Worm (Caenorhabditis elegans) whole organism, L1 larva: ENCODE measurements around the gene nspc-20.

Experiments used
- C16A3.4 ChIP-seq: fragments of 150-350 bp; optimal IDR thresholded peaks from 2 replicates; lab custom pipeline; 2014; ENCODE audit warnings: missing biosample characterization, missing genetic modification characterization
- C34B4.2 ChIP-seq: sonication (generic microtip); optimal IDR thresholded peaks from 2 replicates; lab custom pipeline; 2017; ENCODE audit warnings: mild to moderate bottlenecking, missing genetic modification characterization, missing compliant biosample characterization
- Y116A8C.19 ChIP-seq: sonication (generic microtip); optimal IDR thresholded peaks from 2 replicates; lab custom pipeline; 2016; ENCODE audit warnings: missing compliant biosample characterization, missing genetic modification characterization, borderline replicate concordance
- aha-1 ChIP-seq: fragments of 150-350 bp; optimal IDR thresholded peaks from 2 replicates; lab custom pipeline; 2014; ENCODE audit warnings: missing biosample characterization, missing genetic modification characterization
- alr-1 ChIP-seq: fragments of 200-800 bp; sonication (Bioruptor generic); optimal IDR thresholded peaks from 2 replicates; lab custom pipeline; 2018; ENCODE audit warnings: borderline replicate concordance, mild to moderate bottlenecking, missing genetic modification characterization, missing compliant biosample characterization
- blmp-1 ChIP-seq: fragments of 150-350 bp; optimal IDR thresholded peaks from 2 replicates; lab custom pipeline; 2014; ENCODE audit warnings: missing biosample characterization, missing genetic modification characterization
- ceh-8 ChIP-seq: fragments of 200-800 bp; sonication (Bioruptor generic); optimal IDR thresholded peaks from 2 replicates; lab custom pipeline; 2018; ENCODE audit warnings: mild to moderate bottlenecking, missing genetic modification characterization, moderate library complexity, missing compliant biosample characterization
- ceh-82 ChIP-seq, 3 experiments: fragments of 150-350 bp in 1 of 3; sonication (generic microtip) in 2 of 3; optimal IDR thresholded peaks; 2 replicates each; lab custom pipeline; 2014 to 2017; ENCODE audit warnings: missing biosample characterization in 3 of 3, missing genetic modification characterization in 3 of 3
- dsc-1 ChIP-seq: sonication (generic microtip); optimal IDR thresholded peaks from 2 replicates; lab custom pipeline; 2016; ENCODE audit warnings: mild to moderate bottlenecking, missing genetic modification characterization, missing compliant biosample characterization
- efl-1 ChIP-seq, 4 experiments: fragments of 150-350 bp; optimal IDR thresholded peaks in 3 of 4; peaks in 1 of 4; 1 replicate in 1 of 4; 2 replicates in 3 of 4; lab custom pipeline; 2014; ENCODE audit warnings: missing biosample characterization in 2 of 4, missing genetic modification characterization in 2 of 4, missing genetic modification reagents in 2 of 4
- egl-13 ChIP-seq: sonication (generic microtip); optimal IDR thresholded peaks from 2 replicates; lab custom pipeline; 2016; ENCODE audit warnings: missing genotype, missing genetic modification reagents, missing genetic modification characterization, missing compliant biosample characterization
- egl-27 ChIP-seq, 2 experiments: fragments of 150-350 bp in 1 of 2; sonication (generic microtip); optimal IDR thresholded peaks; 3 replicates each; lab custom pipeline; 2017 to 2018; ENCODE audit warnings: missing biosample characterization in 2 of 2, missing genetic modification characterization in 2 of 2, missing genetic modification reagents in 2 of 2
- elt-2 ChIP-seq: sonication (generic microtip); optimal IDR thresholded peaks from 2 replicates; lab custom pipeline; 2016; ENCODE audit warnings: missing genetic modification characterization, mild to moderate bottlenecking, inconsistent platforms, missing compliant biosample characterization, missing genetic modification reagents
- elt-3 ChIP-seq, 6 experiments: fragments of 150-350 bp in 1 of 6; sonication (generic microtip); optimal IDR thresholded peaks; 2 replicates each; lab custom pipeline; 2017 to 2018; ENCODE audit warnings: missing biosample characterization in 6 of 6, missing genetic modification characterization in 6 of 6, inconsistent platforms in 1 of 6
- fkh-10 ChIP-seq: sonication (generic microtip); optimal IDR thresholded peaks from 2 replicates; lab custom pipeline; 2017; ENCODE audit warnings: missing biosample characterization, missing genetic modification reagents, missing genetic modification characterization
- fkh-4 ChIP-seq: sonication (generic microtip); optimal IDR thresholded peaks from 2 replicates; lab custom pipeline; 2016; ENCODE audit warnings: missing compliant biosample characterization, missing genetic modification characterization, borderline replicate concordance
- fkh-8 ChIP-seq: sonication (generic microtip); optimal IDR thresholded peaks from 2 replicates; lab custom pipeline; 2016; ENCODE audit warnings: mild to moderate bottlenecking, missing genetic modification characterization, missing compliant biosample characterization
- hlh-4 ChIP-seq: sonication (generic microtip); optimal IDR thresholded peaks from 2 replicates; lab custom pipeline; 2016; ENCODE audit warnings: mild to moderate bottlenecking, missing genetic modification characterization, missing compliant biosample characterization
- irx-1 ChIP-seq: sonication (generic microtip); optimal IDR thresholded peaks from 2 replicates; lab custom pipeline; 2016; ENCODE audit warnings: missing genetic modification characterization, missing compliant biosample characterization
- isw-1 ChIP-seq: fragments of 200-800 bp; sonication (Bioruptor generic); IDR thresholded peaks from 2 replicates; pipeline ENCODE4 v1.3.6; 2022; ENCODE audit warnings: missing genetic modification characterization, missing compliant biosample characterization
- jun-1 ChIP-seq: fragments of 150-350 bp; optimal IDR thresholded peaks from 2 replicates; lab custom pipeline; 2014; ENCODE audit warnings: missing biosample characterization, missing genetic modification reagents, missing genetic modification characterization
- lin-13 ChIP-seq: fragments of 150-350 bp; optimal IDR thresholded peaks from 2 replicates; lab custom pipeline; 2014; ENCODE audit warnings: missing biosample characterization, missing genetic modification reagents, missing genetic modification characterization
- lin-14 ChIP-seq: fragments of 200-800 bp; sonication (Bioruptor generic); optimal IDR thresholded peaks from 2 replicates; lab custom pipeline; 2018; ENCODE audit warnings: mild to moderate bottlenecking, missing genetic modification characterization, moderate library complexity, missing compliant biosample characterization
- lin-35 ChIP-seq, 2 experiments: fragments of 150-350 bp; optimal IDR thresholded peaks; 2 replicates each; lab custom pipeline; 2014; ENCODE audit warnings: missing biosample characterization in 2 of 2, missing genetic modification characterization in 2 of 2, missing genetic modification reagents in 2 of 2
- lin-39 ChIP-seq: fragments of 150-350 bp; optimal IDR thresholded peaks from 2 replicates; lab custom pipeline; 2014; ENCODE audit warnings: missing biosample characterization, missing genetic modification reagents, missing genetic modification characterization
- lsy-2 ChIP-seq, 2 experiments: fragments of 150-350 bp; optimal IDR thresholded peaks; 2 replicates each; lab custom pipeline; 2014; ENCODE audit warnings: missing biosample characterization in 2 of 2, missing genetic modification characterization in 2 of 2
- mab-9 ChIP-seq: fragments of 200-800 bp; sonication (Bioruptor generic); IDR thresholded peaks from 2 replicates; pipeline ENCODE4 v1.3.6; 2022; ENCODE audit warnings: missing genetic modification reagents, missing genetic modification characterization, missing compliant biosample characterization
- mdl-1 ChIP-seq, 2 experiments: fragments of 150-350 bp; optimal IDR thresholded peaks; 2 replicates each; lab custom pipeline; 2014 to 2017; ENCODE audit warnings: missing biosample characterization in 2 of 2, missing genetic modification characterization in 2 of 2, inconsistent platforms in 1 of 2
- mep-1 ChIP-seq: fragments of 150-350 bp; optimal IDR thresholded peaks from 2 replicates; lab custom pipeline; 2014; ENCODE audit warnings: missing biosample characterization, missing genetic modification characterization
- nhr-20 ChIP-seq: sonication (generic microtip); optimal IDR thresholded peaks from 2 replicates; lab custom pipeline; 2016; ENCODE audit warnings: mild to moderate bottlenecking, missing genetic modification characterization, missing compliant biosample characterization
- nhr-47 ChIP-seq: sonication (generic microtip); optimal IDR thresholded peaks from 2 replicates; lab custom pipeline; 2016; ENCODE audit warnings: mild to moderate bottlenecking, missing genetic modification characterization, moderate library complexity, missing compliant biosample characterization
- nhr-90 ChIP-seq: sonication (generic microtip); optimal IDR thresholded peaks from 2 replicates; lab custom pipeline; 2016; ENCODE audit warnings: mild to moderate bottlenecking, missing genetic modification characterization, missing compliant biosample characterization; ENCODE audit not compliant: poor library complexity
- pax-3 ChIP-seq: fragments of 200-800 bp; sonication (Bioruptor generic); optimal IDR thresholded peaks from 2 replicates; lab custom pipeline; 2018; ENCODE audit warnings: mild to moderate bottlenecking, missing genetic modification characterization, moderate library complexity, missing compliant biosample characterization
- rnt-1 ChIP-seq: sonication (generic microtip); optimal IDR thresholded peaks from 2 replicates; lab custom pipeline; 2016; ENCODE audit warnings: mild to moderate bottlenecking, missing genetic modification characterization, moderate library complexity, missing compliant biosample characterization
- skn-1 ChIP-seq: fragments of 150-350 bp; optimal IDR thresholded peaks from 2 replicates; lab custom pipeline; 2014; ENCODE audit warnings: missing biosample characterization, missing genetic modification characterization
- snu-23 ChIP-seq: sonication (generic microtip); optimal IDR thresholded peaks from 2 replicates; lab custom pipeline; 2016; ENCODE audit warnings: missing genetic modification characterization, missing compliant biosample characterization
- sptf-1 ChIP-seq: fragments of 150-350 bp; optimal IDR thresholded peaks from 2 replicates; lab custom pipeline; 2014; ENCODE audit warnings: missing biosample characterization, missing genetic modification characterization
- swsn-7 ChIP-seq: sonication (generic microtip); optimal IDR thresholded peaks from 2 replicates; lab custom pipeline; 2016; ENCODE audit warnings: missing genetic modification characterization, missing compliant biosample characterization
- tlp-1 ChIP-seq: fragments of 150-350 bp; optimal IDR thresholded peaks from 2 replicates; lab custom pipeline; 2014; ENCODE audit warnings: missing biosample characterization, missing genetic modification characterization
- unc-130 ChIP-seq: fragments of 150-350 bp; optimal IDR thresholded peaks from 2 replicates; lab custom pipeline; 2017; ENCODE audit warnings: missing biosample characterization, missing genetic modification characterization, inconsistent platforms
- unc-62 ChIP-seq: fragments of 150-350 bp; optimal IDR thresholded peaks from 2 replicates; lab custom pipeline; 2014; ENCODE audit warnings: missing biosample characterization, missing genetic modification reagents, missing genetic modification characterization
- unc-98 ChIP-seq: fragments of 200-800 bp; sonication (Bioruptor generic); IDR thresholded peaks from 2 replicates; pipeline ENCODE4 v1.3.6; 2022; ENCODE audit warnings: missing genetic modification characterization, missing compliant biosample characterization
- xbp-1 ChIP-seq: sonication (generic microtip); optimal IDR thresholded peaks from 2 replicates; lab custom pipeline; 2016; ENCODE audit warnings: missing genetic modification characterization, missing compliant biosample characterization
- zag-1 ChIP-seq: fragments of 150-350 bp; optimal IDR thresholded peaks from 2 replicates; lab custom pipeline; 2014; ENCODE audit warnings: missing biosample characterization, missing genetic modification characterization
- zip-4 ChIP-seq: fragments of 200-800 bp; sonication (Bioruptor generic); optimal IDR thresholded peaks from 2 replicates; lab custom pipeline; 2018; ENCODE audit warnings: mild to moderate bottlenecking, missing genetic modification characterization, moderate library complexity, missing compliant biosample characterization
- ztf-4 ChIP-seq: fragments of 150-350 bp; optimal IDR thresholded peaks from 2 replicates; lab custom pipeline; 2014; ENCODE audit warnings: missing biosample characterization, missing genetic modification characterization

nspc-20 gene

ce11 chrX:14562286-14563086, 32.5 kb upstream of the nspc-20 start (continued):
- TF ChIP-seq ztf-4 (tag; lab: Kevin White, UChicago), result peak; percentile 86
- peak; percentile 25 for TF ChIP-seq zip-4 (GFP tag; lab: Kevin White, UChicago)
- peak; percentile 86 for TF ChIP-seq dsc-1 (tag; lab: Kevin White, UChicago)
- TF ChIP-seq jun-1 (tag; lab: Kevin White, UChicago), result no peak
- peak; percentile 61 for TF ChIP-seq ceh-8 (GFP tag; lab: Kevin White, UChicago)
- TF ChIP-seq nhr-47, result peak; percentile 96
- peak; percentile 70 for TF ChIP-seq nhr-20 (tag; lab: Kevin White, UChicago)
- TF ChIP-seq skn-1, result no peak
- TF ChIP-seq ceh-82 (tag; optimal IDR thresholded peaks at IDR 0.05; lab: Kevin White, UChicago), result no peak
- no peak for TF ChIP-seq unc-130 (tag; lab: Kevin White, UChicago)
- TF ChIP-seq sptf-1 (tag; lab: Kevin White, UChicago), result no peak
- TF ChIP-seq irx-1, result peak; percentile 39
- peak; percentile 23 for TF ChIP-seq rnt-1 (tag; lab: Kevin White, UChicago)
- TF ChIP-seq mep-1, result peak; percentile 46
- TF ChIP-seq lin-39 (tag; lab: Kevin White, UChicago), result no peak
- peak; percentile 56 for TF ChIP-seq hlh-4 (tag; lab: Kevin White, UChicago)
- no peak for TF ChIP-seq tlp-1
- peak; percentile 60 for TF ChIP-seq xbp-1
- no peak for TF ChIP-seq elt-2 (tag; lab: Kevin White, UChicago)

ce11 chrX:14561416-14561973, 31.5 kb upstream of the nspc-20 start:
- peak; percentile 22 for TF ChIP-seq nhr-90 (tag; lab: Kevin White, UChicago)
- peak; percentile 47 for TF ChIP-seq C16A3.4 (tag; lab: Kevin White, UChicago)
- TF ChIP-seq fkh-4 (tag; lab: Kevin White, UChicago), result no peak
- TF ChIP-seq lin-35 (GFP tag; optimal IDR thresholded peaks at IDR 0.05; lab: Kevin White, UChicago), result peak in 1 of 2 experiments; percentile 4
- peak; percentile 83 for TF ChIP-seq fkh-8 (tag; lab: Kevin White, UChicago)
- peak; percentile 80 for TF ChIP-seq nhr-20 (tag; lab: Kevin White, UChicago)
- peak in 4 of 6 experiments; percentile 1 to 51 (median 41) for TF ChIP-seq elt-3 (tag; optimal IDR thresholded peaks at IDR 0.05; lab: Kevin White, UChicago)
- no peak for TF ChIP-seq lin-13 (GFP tag; lab: Kevin White, UChicago)
- TF ChIP-seq unc-62, result no peak
- TF ChIP-seq snu-23 (GFP tag; lab: Kevin White, UChicago), result peak; percentile 68
- peak; percentile 84 for TF ChIP-seq rnt-1 (tag; lab: Kevin White, UChicago)
- TF ChIP-seq ceh-82 (tag; optimal IDR thresholded peaks at IDR 0.05; lab: Kevin White, UChicago), result peak in 1 of 3 experiments; percentile 45
- peak in 1 of 2 experiments; percentile 8 for TF ChIP-seq egl-27 (tag; optimal IDR thresholded peaks at IDR 0.05; lab: Kevin White, UChicago)
- no peak for TF ChIP-seq alr-1 (tag; lab: Kevin White, UChicago)
- peak; percentile 50 for TF ChIP-seq blmp-1
- TF ChIP-seq nhr-47, result peak; percentile 76
- TF ChIP-seq egl-13 (tag; lab: Kevin White, UChicago), result peak; percentile 86
- peak; percentile 38 for TF ChIP-seq dsc-1 (tag; lab: Kevin White, UChicago)
- TF ChIP-seq efl-1 (optimal IDR thresholded peaks at IDR 0.05; lab: Kevin White, UChicago), result peak in 1 of 2 experiments; percentile 22
- TF ChIP-seq efl-1 (GFP tag; optimal IDR thresholded peaks at IDR 0.05 in 1 of 2; lab: Kevin White, UChicago), result no peak
- TF ChIP-seq isw-1 (GFP tag; lab: Robert Waterston, UW), result peak; percentile 32
- no peak for TF ChIP-seq Y116A8C.19 (tag; lab: Kevin White, UChicago)
- no peak for TF ChIP-seq C34B4.2 (tag; lab: Kevin White, UChicago)
- TF ChIP-seq lsy-2 (tag; optimal IDR thresholded peaks at IDR 0.05; lab: Kevin White, UChicago), result peak; percentile 23 to 75
- TF ChIP-seq swsn-7, result peak; percentile 65
- peak; percentile 7 for TF ChIP-seq irx-1
- no peak for TF ChIP-seq aha-1 (tag; lab: Kevin White, UChicago)
- peak; percentile 93 for TF ChIP-seq fkh-10 (GFP tag; lab: Kevin White, UChicago)
- TF ChIP-seq unc-98, result 0 out of 2 replicates have a peak, but pooled peaks have one; percentile 37
- peak; percentile 97 for TF ChIP-seq lin-14
- TF ChIP-seq mdl-1 (tag; optimal IDR thresholded peaks at IDR 0.05; lab: Kevin White, UChicago), result peak in 1 of 2 experiments; percentile 44
- peak; percentile 4 for TF ChIP-seq pax-3
- peak; percentile 75 for TF ChIP-seq ztf-4 (tag; lab: Kevin White, UChicago)
- TF ChIP-seq mab-9 (GFP tag; lab: Robert Waterston, UW), result no peak; the same call in 1 of the 2 replicates
- peak; percentile 51 for TF ChIP-seq unc-130 (tag; lab: Kevin White, UChicago)
- no peak for TF ChIP-seq zag-1 (tag; lab: Kevin White, UChicago)
